Worm (Caenorhabditis elegans) whole organism, L2 larva: ENCODE measurements around the gene W05E10.5.

Experiments
- R02D3.7 ChIP-seq: fragments of 150-350 bp; optimal IDR thresholded peaks from 2 replicates; lab custom pipeline; 2014; ENCODE audit warnings: missing biosample characterization, missing genetic modification characterization
- unc-55 ChIP-seq: fragments of 150-350 bp; sonication (generic microtip); optimal IDR thresholded peaks from 3 replicates; lab custom pipeline; 2014; ENCODE audit warnings: missing biosample characterization, missing genetic modification reagents, missing genetic modification characterization

- no peak for TF ChIP-seq unc-55 (GFP tag; lab: Kevin White, UChicago)
- no peak for TF ChIP-seq R02D3.7 (tag; lab: Kevin White, UChicago)
These were observed 16.3 kb upstream of the W05E10.5 start for ce11 chrV:11711751-11712150.
